Worm (Caenorhabditis elegans): ENCODE measurements around the gene W07G4.8.

ce11 chrV:13075432-13075831, 26.1 kb upstream of the W07G4.8 start:
- TF ChIP-seq unc-62 (GFP tag; optimal IDR thresholded peaks at IDR 0.05) (no peak), attf-6 (GFP tag; IDR thresholded peaks at IDR 0.05) (no peak), ama-1 (optimal IDR thresholded peaks at IDR 0.05) (no peak), ama-1 (GFP tag; optimal IDR thresholded peaks at IDR 0.05) (no peak), egl-18 (GFP tag; IDR thresholded peaks at IDR 0.05) (no peak), nfya-2 (GFP tag; IDR thresholded peaks at IDR 0.05) (no peak), ekl-4 (GFP tag; IDR thresholded peaks at IDR 0.05) (no peak), atf-7 (tag; optimal IDR thresholded peaks at IDR 0.05) (no peak), unc-130 (GFP tag; optimal IDR thresholded peaks at IDR 0.05) (no peak), nhr-27 (tag; optimal IDR thresholded peaks at IDR 0.05) (no peak), F37B4.10 (GFP tag; IDR thresholded peaks at IDR 0.05) (no peak)

Measured in whole organism, young adult.